Worm (Caenorhabditis elegans): ENCODE data around the gene F16H6.4.

ce11 chrV:18243227-18243626 lies 44.7 kb downstream of the F16H6.4 start:
- TF ChIP-seq syd-9 (tag; optimal IDR thresholded peaks at IDR 0.05) (no peak), ttx-3 (tag; optimal IDR thresholded peaks at IDR 0.05) (no peak), ama-1 (optimal IDR thresholded peaks at IDR 0.05) (no peak), elt-2 (tag; optimal IDR thresholded peaks at IDR 0.05) (no peak), hlh-30 (tag; optimal IDR thresholded peaks at IDR 0.05; ENCODE audit: insufficient read depth) (no peak)

Data from whole organism, late embryonic.